Fruit fly (Drosophila melanogaster) whole organism, embryonic: ENCODE results near the gene eIF3l.

Source experiments
- Abd-B ChIP-seq: fragments of 200-800 bp; sonication (Bioruptor generic); optimal IDR thresholded peaks from 2 replicates; lab custom pipeline; 2018; ENCODE audit warnings: missing biosample characterization, mild to moderate bottlenecking, missing genetic modification characterization, moderate library complexity
- Antp ChIP-seq: fragments of 200-800 bp; sonication (Bioruptor generic); optimal IDR thresholded peaks from 3 replicates; lab custom pipeline; 2016; ENCODE audit warnings: missing biosample characterization, missing genetic modification characterization
- CG10147 ChIP-seq: fragments of 200-800 bp; sonication (Bioruptor generic); optimal IDR thresholded peaks from 2 replicates; lab custom pipeline; 2019; ENCODE audit warnings: missing biosample characterization, mild to moderate bottlenecking, missing genetic modification characterization, moderate library complexity
- CG10274 ChIP-seq: fragments of 200-800 bp; sonication (Bioruptor generic); optimal IDR thresholded peaks from 3 replicates; lab custom pipeline; 2017; ENCODE audit warnings: missing biosample characterization, mild to moderate bottlenecking, missing genetic modification characterization
- CG10565 ChIP-seq: fragments of 200-800 bp; sonication (Bioruptor generic); optimal IDR thresholded peaks from 3 replicates; lab custom pipeline; 2016; ENCODE audit warnings: missing biosample characterization, mild to moderate bottlenecking, missing genetic modification characterization
- CG10979 ChIP-seq: fragments of 200-800 bp; sonication (Bioruptor generic); optimal IDR thresholded peaks from 2 replicates; lab custom pipeline; 2018; ENCODE audit warnings: missing biosample characterization, mild to moderate bottlenecking, missing genetic modification characterization, moderate library complexity
- CG11560 ChIP-seq: fragments of 200-800 bp; sonication (Bioruptor generic); IDR thresholded peaks from 3 replicates; pipeline ENCODE4 v1.3.6; 2022; ENCODE audit warnings: missing biosample characterization, missing genetic modification characterization
- CG1233 ChIP-seq: fragments of 200-800 bp; sonication (Bioruptor generic); optimal IDR thresholded peaks from 4 replicates; lab custom pipeline; 2018; ENCODE audit warnings: missing biosample characterization, mild to moderate bottlenecking, missing genetic modification characterization
- CG34224 ChIP-seq: fragments of 200-800 bp; sonication (Bioruptor generic); IDR thresholded peaks from 3 replicates; pipeline ENCODE4 v1.3.6; 2022; ENCODE audit warnings: missing biosample characterization, missing genetic modification characterization; ENCODE audit not compliant: partially characterized antibody
- CG7357 ChIP-seq: fragments of 200-800 bp; sonication (Bioruptor generic); IDR thresholded peaks from 3 replicates; pipeline ENCODE4 v1.3.6; 2022; ENCODE audit warnings: missing biosample characterization, missing genetic modification characterization
- CG8924 ChIP-seq: fragments of 200-800 bp; optimal IDR thresholded peaks from 3 replicates; lab custom pipeline; 2019; ENCODE audit warnings: missing biosample characterization, mild to moderate bottlenecking, missing genetic modification characterization, moderate library complexity
- CG8944 ChIP-seq: fragments of 200-800 bp; sonication (Bioruptor generic); optimal IDR thresholded peaks from 3 replicates; lab custom pipeline; 2016; ENCODE audit warnings: missing biosample characterization, missing genetic modification characterization
- Dip3 ChIP-seq: fragments of 200-800 bp; sonication (Bioruptor generic); optimal IDR thresholded peaks from 3 replicates; lab custom pipeline; 2016; ENCODE audit warnings: missing biosample characterization, missing genetic modification characterization
- Dp ChIP-seq: fragments of 200-800 bp; sonication (Bioruptor generic); optimal IDR thresholded peaks from 2 replicates; lab custom pipeline; 2018; ENCODE audit warnings: missing biosample characterization, mild to moderate bottlenecking, missing genetic modification characterization, moderate library complexity
- Gug ChIP-seq: fragments of 200-800 bp; sonication (Bioruptor generic); IDR thresholded peaks from 4 replicates; pipeline ENCODE4 v1.3.6; 2022; ENCODE audit warnings: missing biosample characterization, missing genetic modification characterization
- HLHmδ ChIP-seq: fragments of 200-800 bp; sonication (Bioruptor generic); optimal IDR thresholded peaks from 2 replicates; lab custom pipeline; 2018; ENCODE audit warnings: missing biosample characterization, mild to moderate bottlenecking, missing genetic modification characterization, moderate library complexity
- Hey ChIP-seq: fragments of 200-800 bp; sonication (Bioruptor generic); optimal IDR thresholded peaks from 3 replicates; lab custom pipeline; 2018; ENCODE audit warnings: missing biosample characterization, mild to moderate bottlenecking, missing genetic modification characterization
- Hmx ChIP-seq: fragments of 200-800 bp; sonication (Bioruptor generic); optimal IDR thresholded peaks from 2 replicates; lab custom pipeline; 2016; ENCODE audit warnings: missing biosample characterization, missing genetic modification characterization
- Hr39 ChIP-seq: fragments of >200 bp; optimal IDR thresholded peaks from 2 replicates; lab custom pipeline; 2017
- Mrtf ChIP-seq: fragments of 200-800 bp; sonication (Bioruptor generic); IDR thresholded peaks from 3 replicates; pipeline ENCODE4 v1.3.6; 2022; ENCODE audit warnings: missing biosample characterization, missing genetic modification characterization
- Pdp1 ChIP-seq, 2 experiments: fragments of 200-800 bp; sonication (Bioruptor generic); optimal IDR thresholded peaks; 3 replicates each; lab custom pipeline; 2016; ENCODE audit warnings: missing biosample characterization in 2 of 2, missing genetic modification characterization in 2 of 2, mild to moderate bottlenecking in 1 of 2, moderate library complexity in 1 of 2
- Sin3A ChIP-seq: fragments of >200 bp; optimal IDR thresholded peaks from 2 replicates; lab custom pipeline; 2018
- ase ChIP-seq: fragments of 200-800 bp; sonication (Bioruptor generic); IDR thresholded peaks from 3 replicates; pipeline ENCODE4 v1.3.6; 2022; ENCODE audit warnings: missing biosample characterization, missing genetic modification characterization
- ato ChIP-seq: fragments of 200-800 bp; sonication (Bioruptor generic); IDR thresholded peaks from 2 replicates; pipeline ENCODE4 v1.3.6; 2022; ENCODE audit warnings: missing biosample characterization, missing genetic modification characterization; ENCODE audit not compliant: partially characterized antibody
- danr ChIP-seq: fragments of 200-800 bp; sonication (Bioruptor generic); IDR thresholded peaks from 2 replicates; pipeline ENCODE4 v1.3.6; 2022; ENCODE audit warnings: missing biosample characterization, missing genetic modification characterization
- dysf ChIP-seq: fragments of 200-800 bp; sonication (Bioruptor generic); IDR thresholded peaks from 3 replicates; pipeline ENCODE4 v1.3.6; 2022; ENCODE audit warnings: missing biosample characterization, missing genetic modification characterization
- en ChIP-seq: fragments of 200-800 bp; sonication (Bioruptor generic); optimal IDR thresholded peaks from 2 replicates; lab custom pipeline; 2016; ENCODE audit warnings: missing biosample characterization, missing genetic modification characterization
- exex ChIP-seq: fragments of 200-800 bp; sonication (Bioruptor generic); optimal IDR thresholded peaks from 4 replicates; lab custom pipeline; 2018; ENCODE audit warnings: missing biosample characterization, mild to moderate bottlenecking, missing genetic modification characterization, moderate library complexity
- fd96Cb ChIP-seq: fragments of 200-800 bp; sonication (Bioruptor generic); optimal IDR thresholded peaks from 2 replicates; lab custom pipeline; 2018; ENCODE audit warnings: missing biosample characterization, mild to moderate bottlenecking, missing genetic modification characterization, moderate library complexity
- ftz-f1 ChIP-seq: fragments of 200-800 bp; sonication (Bioruptor generic); optimal IDR thresholded peaks from 2 replicates; lab custom pipeline; 2016; ENCODE audit warnings: missing biosample characterization, missing genetic modification characterization
- gsb ChIP-seq: fragments of 200-800 bp; sonication (Bioruptor generic); IDR thresholded peaks from 2 replicates; pipeline ENCODE4 v1.3.6; 2022; ENCODE audit warnings: missing biosample characterization, missing genetic modification characterization
- h ChIP-seq: fragments of >200 bp; optimal IDR thresholded peaks from 2 replicates; lab custom pipeline; 2017
- kah ChIP-seq: fragments of 200-800 bp; sonication (Bioruptor generic); optimal IDR thresholded peaks from 2 replicates; lab custom pipeline; 2018; ENCODE audit warnings: missing biosample characterization, mild to moderate bottlenecking, missing genetic modification characterization
- kay ChIP-seq: fragments of 200-800 bp; sonication (Bioruptor generic); optimal IDR thresholded peaks from 2 replicates; lab custom pipeline; 2016; ENCODE audit warnings: missing biosample characterization, missing genetic modification characterization
- lola ChIP-seq, 3 experiments: fragments of >200 bp in 2 of 3; fragments of 200-800 bp in 1 of 3; sonication (Bioruptor generic) in 1 of 3; optimal IDR thresholded peaks; 2 replicates each; lab custom pipeline; 2017 to 2019; ENCODE audit warnings: missing biosample characterization in 3 of 3, missing genetic modification characterization in 3 of 3, mild to moderate bottlenecking in 1 of 3, moderate library complexity in 1 of 3
- luna ChIP-seq: fragments of 200-800 bp; sonication (Bioruptor generic); optimal IDR thresholded peaks from 2 replicates; lab custom pipeline; 2016; ENCODE audit warnings: missing biosample characterization, missing genetic modification characterization
- pan ChIP-seq, 4 experiments: fragments of >200 bp in 3 of 4; fragments of 200-800 bp in 1 of 4; sonication (Bioruptor generic) in 1 of 4; optimal IDR thresholded peaks in 3 of 4; IDR thresholded peaks in 1 of 4; 2 replicates each; pipeline versions ENCODE4 v1.3.6 to Lab custom; 2017 to 2022; ENCODE audit warnings: missing biosample characterization in 2 of 4, missing genetic modification characterization in 2 of 4, mixed read lengths in 1 of 4
- pfk ChIP-seq: fragments of 200-800 bp; sonication (Bioruptor generic); optimal IDR thresholded peaks from 2 replicates; lab custom pipeline; 2018; ENCODE audit warnings: missing biosample characterization, mild to moderate bottlenecking, missing genetic modification characterization, moderate library complexity
- row ChIP-seq: fragments of 200-800 bp; sonication (Bioruptor generic); IDR thresholded peaks from 3 replicates; pipeline ENCODE4 v1.3.6; 2022; ENCODE audit warnings: missing biosample characterization, missing genetic modification characterization
- run ChIP-seq: fragments of 200-800 bp; sonication (Bioruptor generic); optimal IDR thresholded peaks from 3 replicates; lab custom pipeline; 2018; ENCODE audit warnings: missing biosample characterization, mild to moderate bottlenecking, missing genetic modification characterization
- sc ChIP-seq, 3 experiments: fragments of >200 bp in 2 of 3; fragments of 200-800 bp in 1 of 3; sonication (Bioruptor generic) in 1 of 3; optimal IDR thresholded peaks; 2 replicates in 2 of 3; 3 replicates in 1 of 3; lab custom pipeline; 2017; ENCODE audit warnings: mild to moderate bottlenecking in 1 of 3, missing biosample characterization in 1 of 3, missing genetic modification characterization in 1 of 3, missing genetic modification reagents in 1 of 3
- sima ChIP-seq: fragments of 200-800 bp; sonication (Bioruptor generic); optimal IDR thresholded peaks from 2 replicates; lab custom pipeline; 2016; ENCODE audit warnings: missing biosample characterization, missing genetic modification characterization
- slou ChIP-seq: fragments of 200-800 bp; sonication (Bioruptor generic); optimal IDR thresholded peaks from 3 replicates; lab custom pipeline; 2016; ENCODE audit warnings: missing biosample characterization, missing genetic modification characterization
- stc ChIP-seq: fragments of 200-800 bp; sonication (Bioruptor generic); IDR thresholded peaks from 2 replicates; pipeline ENCODE4 v1.3.6; 2022; ENCODE audit warnings: missing biosample characterization, missing genetic modification characterization
- tll ChIP-seq, 2 experiments: fragments of 200-800 bp in 1 of 2; fragments of >200 bp in 1 of 2; sonication (Bioruptor generic) in 1 of 2; optimal IDR thresholded peaks; 2 replicates each; lab custom pipeline; 2017 to 2019; ENCODE audit warnings: missing biosample characterization in 2 of 2, missing genetic modification characterization in 2 of 2, mild to moderate bottlenecking in 1 of 2, moderate library complexity in 1 of 2
- unc-4 ChIP-seq: fragments of 200-800 bp; sonication (Bioruptor generic); IDR thresholded peaks from 2 replicates; pipeline ENCODE4 v1.3.6; 2022; ENCODE audit warnings: missing biosample characterization, missing genetic modification characterization; ENCODE audit not compliant: partially characterized antibody
- zf30C ChIP-seq: fragments of 200-800 bp; sonication (Bioruptor generic); optimal IDR thresholded peaks from 3 replicates; lab custom pipeline; 2018; ENCODE audit warnings: missing biosample characterization, mild to moderate bottlenecking, missing genetic modification characterization
- zfh1 ChIP-seq: fragments of 200-800 bp; sonication (Bioruptor generic); IDR thresholded peaks from 3 replicates; pipeline ENCODE4 v1.3.6; 2022; ENCODE audit warnings: missing biosample characterization, missing genetic modification characterization

The eIF3l gene

dm6 chr3L:12111081-12111958 is 34.6 kb downstream of the eIF3l start (continued):
- TF ChIP-seq CG1233 (GFP tag; lab: Kevin White, UChicago) (peak; percentile 86), h (lab: Kevin White, UChicago) (no peak), Sin3A (lab: Kevin White, UChicago) (no peak), Hmx (GFP tag; lab: Kevin White, UChicago) (no peak), Hey (tag; lab: Kevin White, UChicago) (no peak), CG10274 (GFP tag; lab: Kevin White, UChicago) (no peak), lola (GFP tag; optimal IDR thresholded peaks at IDR 0.05; lab: Kevin White, UChicago) (peak in 1 of 3 experiments; percentile 98), CG7357 (GFP tag; lab: Robert Waterston, UW) (peak; percentile 40; the same call in 1 of the 3 replicates), CG34224 (GFP tag; lab: Robert Waterston, UW) (no peak), CG8944 (GFP tag; lab: Kevin White, UChicago) (peak; percentile 11), ase (GFP tag; lab: Robert Waterston, UW) (0 out of 3 replicates have a peak, but pooled peaks have one; percentile 57), Mrtf (GFP tag; lab: Robert Waterston, UW) (no peak), luna (GFP tag; lab: Kevin White, UChicago) (no peak), Dip3 (GFP tag; lab: Kevin White, UChicago) (no peak), CG10147 (GFP tag; lab: Kevin White, UChicago) (peak; percentile 69), Pdp1 (GFP tag; optimal IDR thresholded peaks at IDR 0.05; lab: Kevin White, UChicago) (peak in 1 of 2 experiments; percentile 29), ftz-f1 (no peak), CG11560 (tag; lab: Robert Waterston, UW) (no peak; the same call in 2 of the 3 replicates), pfk (no peak), sima (no peak), danr (GFP tag; lab: Robert Waterston, UW) (peak; percentile 50; the same call in 1 of the 2 replicates), row (peak; percentile 77), dysf (peak; percentile 85), HLHmδ (GFP tag; lab: Kevin White, UChicago) (no peak), Antp (GFP tag; lab: Kevin White, UChicago) (no peak), unc-4 (GFP tag; lab: Robert Waterston, UW) (no peak), slou (no peak), kay (GFP tag; lab: Kevin White, UChicago) (peak; percentile 40), fd96Cb (tag; lab: Kevin White, UChicago) (peak; percentile 86), CG8924 (tag; lab: Kevin White, UChicago) (peak; percentile 96), Dp (no peak), zfh1 (peak; percentile 61; the same call in 2 of the 3 replicates), exex (tag; lab: Kevin White, UChicago) (peak; percentile 60), Hr39 (no peak), CG10979 (tag; lab: Kevin White, UChicago) (peak; percentile 95), kah (GFP tag; lab: Kevin White, UChicago) (peak; percentile 59), gsb (GFP tag; lab: Robert Waterston, UW) (no peak), sc (optimal IDR thresholded peaks at IDR 0.05; lab: Kevin White, UChicago) (no peak), sc (GFP tag; optimal IDR thresholded peaks at IDR 0.05; lab: Kevin White, UChicago) (peak; percentile 78), CG10565 (GFP tag; lab: Kevin White, UChicago) (no peak), ato (GFP tag; lab: Robert Waterston, UW) (no peak), Abd-B (peak; percentile 93), tll (GFP tag; optimal IDR thresholded peaks at IDR 0.05; lab: Kevin White, UChicago) (no peak), pan (optimal IDR thresholded peaks at IDR 0.05; lab: Kevin White, UChicago) (no peak), pan (GFP tag; optimal IDR thresholded peaks at IDR 0.05 in 1 of 2, IDR thresholded peaks at IDR 0.05 in 1 of 2) (peak in 1 of 2 experiments; percentile 76), run (tag; lab: Kevin White, UChicago) (peak; percentile 78), stc (GFP tag; lab: Robert Waterston, UW) (peak; percentile 70), Gug (0 out of 4 replicates have a peak, but pooled peaks have one; percentile 30), en (GFP tag; lab: Kevin White, UChicago) (no peak), zf30C (GFP tag; lab: Kevin White, UChicago) (peak; percentile 71)
